Worm (Caenorhabditis elegans): ENCODE data around the gene cls-2.

Gene cls-2

DNA sequence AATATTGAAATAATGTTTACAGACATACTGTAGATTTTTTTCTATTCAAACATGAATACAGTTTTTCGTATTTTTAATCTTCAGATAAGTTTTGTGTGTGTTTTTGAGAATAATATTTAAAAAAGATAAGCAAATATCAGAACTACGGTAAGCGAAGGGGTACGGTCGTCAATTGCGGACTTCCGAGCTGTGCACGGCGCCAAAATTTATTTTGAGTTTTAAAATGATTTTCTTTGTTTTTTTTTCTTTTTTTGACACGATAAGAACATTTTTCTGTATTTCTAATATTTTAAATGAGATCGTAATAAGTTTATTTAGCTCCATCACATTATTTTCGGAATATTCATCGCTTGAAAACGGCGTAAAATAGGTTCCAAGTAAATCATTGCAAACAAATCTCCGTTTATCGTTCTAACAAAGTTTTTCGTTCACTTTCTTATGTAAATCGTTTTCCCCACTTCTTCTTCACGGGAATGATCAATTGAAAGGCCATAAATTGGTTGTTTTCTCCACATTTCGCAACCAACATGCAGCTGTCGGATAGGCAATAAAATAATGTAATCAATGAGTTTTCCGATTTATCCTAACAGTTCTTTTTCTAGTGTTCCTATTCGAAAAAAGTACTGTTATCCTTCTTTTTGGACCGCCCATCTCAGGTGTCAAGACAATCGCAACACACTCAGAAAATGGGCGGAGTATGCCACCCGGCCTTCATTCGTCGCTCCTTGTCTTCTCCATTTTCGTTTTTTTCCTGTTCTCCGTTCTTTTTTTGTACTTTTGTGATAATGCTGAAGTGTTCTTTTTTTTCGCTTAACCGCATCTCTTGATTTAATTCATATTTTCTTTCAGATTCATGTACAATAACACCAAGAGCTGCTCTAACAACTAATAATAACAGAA, 36.8 kb downstream of the cls-2 start, which contains the start of gene glp-1:
glp-1 (plus strand) TSS at position 850 of the 900 bp plus-strand sequence.
- no peak for TF ChIP-seq ccch-3 (GFP tag; optimal IDR thresholded peaks at IDR 0.05)
- peak; percentile 31 for TF ChIP-seq lin-54 (GFP tag; optimal IDR thresholded peaks at IDR 0.05)
- TF ChIP-seq xnd-1 (tag; optimal IDR thresholded peaks at IDR 0.05): peak; percentile 30
- peak; percentile 95 for TF ChIP-seq lsl-1 (GFP tag; optimal IDR thresholded peaks at IDR 0.05)
- no peak for TF ChIP-seq F37B4.10 (GFP tag; IDR thresholded peaks at IDR 0.05)
- 0 out of 2 replicates have a peak, but pooled peaks have one; percentile 42 for TF ChIP-seq F33H1.4 (GFP tag; IDR thresholded peaks at IDR 0.05)
- no peak for TF ChIP-seq F10E7.11 (tag; optimal IDR thresholded peaks at IDR 0.05)
- TF ChIP-seq attf-3 (GFP tag; conservative IDR thresholded peaks at IDR 0.05): peak; percentile 61; the same call in 1 of the 2 replicates
- peak; percentile 65 for TF ChIP-seq dpl-1 (GFP tag; optimal IDR thresholded peaks at IDR 0.05)
- TF ChIP-seq madf-8 (GFP tag; conservative IDR thresholded peaks at IDR 0.05): peak; percentile 66
- no peak for TF ChIP-seq athp-1 (tag; optimal IDR thresholded peaks at IDR 0.05)
- TF ChIP-seq hmg-1.2 (GFP tag; IDR thresholded peaks at IDR 0.05): peak; percentile 5; the same call in 1 of the 2 replicates
- TF ChIP-seq efl-1 (GFP tag; optimal IDR thresholded peaks at IDR 0.05): peak; percentile 91
- no peak for TF ChIP-seq let-607 (tag; optimal IDR thresholded peaks at IDR 0.05)
- TF ChIP-seq madf-6 (GFP tag; IDR thresholded peaks at IDR 0.05): peak; percentile 80; the same call in 1 of the 2 replicates
- TF ChIP-seq ceh-91 (GFP tag; IDR thresholded peaks at IDR 0.05): peak; percentile 46; the same call in 1 of the 2 replicates
- peak; percentile 32 for TF ChIP-seq snpc-3.4 (tag; optimal IDR thresholded peaks at IDR 0.05)
- TF ChIP-seq mel-28 (tag; optimal IDR thresholded peaks at IDR 0.05; ENCODE audit: borderline replicate concordance): no peak
- peak; percentile 60; the same call in 1 of the 2 replicates for TF ChIP-seq D2030.7 (GFP tag; IDR thresholded peaks at IDR 0.05)
- TF ChIP-seq hlh-26 (GFP tag; conservative IDR thresholded peaks at IDR 0.05): no peak
- no peak for TF ChIP-seq Y79H2A.3 (GFP tag; conservative IDR thresholded peaks at IDR 0.05)

DNA sequence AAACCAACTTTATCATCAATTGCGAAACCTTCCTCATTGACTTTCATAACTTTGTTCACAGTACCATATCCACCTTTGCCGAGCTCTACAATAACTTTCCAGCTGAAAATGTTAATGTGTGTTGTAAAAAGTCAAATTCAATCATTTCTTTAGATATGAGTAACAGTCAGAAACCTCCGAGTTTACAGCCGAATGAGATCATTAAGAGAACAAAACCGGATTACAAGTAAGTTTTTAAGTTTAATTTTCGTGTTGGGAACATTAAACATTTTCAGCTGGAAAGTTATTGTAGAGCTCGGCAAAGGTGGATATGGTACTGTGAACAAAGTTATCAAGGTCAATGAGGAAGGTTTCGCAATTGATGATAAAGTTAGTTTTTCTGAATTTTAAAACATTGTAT, 46.4 kb downstream of the cls-2 start, which contains the start of gene ZK507.1:
ZK507.1 (minus strand) TSS at position 101 of the 400 bp plus-strand sequence.
- no peak for TF ChIP-seq ekl-4 (GFP tag; IDR thresholded peaks at IDR 0.05)
- TF ChIP-seq chd-7 (tag; optimal IDR thresholded peaks at IDR 0.05): no peak
- TF ChIP-seq nfya-2 (GFP tag; IDR thresholded peaks at IDR 0.05): no peak
- no peak for TF ChIP-seq ztf-22 (GFP tag; optimal IDR thresholded peaks at IDR 0.05)
- TF ChIP-seq lag-1 (GFP tag; IDR thresholded peaks at IDR 0.05): no peak
- no peak for TF ChIP-seq zim-3 (tag; optimal IDR thresholded peaks at IDR 0.05)
- TF ChIP-seq atf-7 (tag; optimal IDR thresholded peaks at IDR 0.05): no peak
- no peak for TF ChIP-seq C06A6.2 (GFP tag; conservative IDR thresholded peaks at IDR 0.05)
- TF ChIP-seq ceh-40 (GFP tag; IDR thresholded peaks at IDR 0.05): no peak
- TF ChIP-seq mel-28 (tag; optimal IDR thresholded peaks at IDR 0.05; ENCODE audit: borderline replicate concordance): no peak
- TF ChIP-seq Y95B8A.8 (GFP tag; IDR thresholded peaks at IDR 0.05): no peak
- no peak for TF ChIP-seq nhr-120 (GFP tag; IDR thresholded peaks at IDR 0.05)
- no peak for TF ChIP-seq ztf-28 (GFP tag; IDR thresholded peaks at IDR 0.05)
- no peak for TF ChIP-seq mxl-1 (tag; optimal IDR thresholded peaks at IDR 0.05)
- TF ChIP-seq nhr-179 (tag; optimal IDR thresholded peaks at IDR 0.05): no peak
- no peak for TF ChIP-seq ceh-100 (GFP tag; IDR thresholded peaks at IDR 0.05)
- TF ChIP-seq D2030.7 (GFP tag; IDR thresholded peaks at IDR 0.05): no peak
- TF ChIP-seq unc-130 (GFP tag; optimal IDR thresholded peaks at IDR 0.05): no peak
- no peak for TF ChIP-seq lsl-1 (GFP tag; optimal IDR thresholded peaks at IDR 0.05)
